Fruit fly (Drosophila melanogaster) whole organism, embryonic: ENCODE measurements around the gene CG7675.

Experiments
- Awh ChIP-seq: fragments of 200-800 bp; sonication (Bioruptor generic); IDR thresholded peaks from 2 replicates; pipeline ENCODE4, ENCODE4 v1.3.6; 2022; ENCODE audit warnings: missing biosample characterization, missing genetic modification characterization
- CG1024 ChIP-seq: fragments of 200-800 bp; sonication (Bioruptor generic); IDR thresholded peaks from 2 replicates; pipeline ENCODE4 v1.3.6; 2022; ENCODE audit warnings: missing biosample characterization, missing genetic modification characterization
- CG10274 ChIP-seq: fragments of 200-800 bp; sonication (Bioruptor generic); optimal IDR thresholded peaks from 3 replicates; lab custom pipeline; 2017; ENCODE audit warnings: missing biosample characterization, mild to moderate bottlenecking, missing genetic modification characterization
- CG10366 ChIP-seq: fragments of 200-800 bp; sonication (Bioruptor generic); IDR thresholded peaks from 2 replicates; pipeline ENCODE4 v1.3.6; 2022; ENCODE audit warnings: missing biosample characterization, missing genetic modification characterization
- CG11696 ChIP-seq: fragments of 200-800 bp; sonication (Bioruptor generic); IDR thresholded peaks from 2 replicates; pipeline ENCODE4 v1.3.6; 2022; ENCODE audit warnings: missing biosample characterization, missing genetic modification characterization
- CG12659 ChIP-seq: fragments of 200-800 bp; sonication (Bioruptor generic); optimal IDR thresholded peaks from 3 replicates; lab custom pipeline; 2017; ENCODE audit warnings: mild to moderate bottlenecking, missing biosample characterization, missing genetic modification reagents, missing genetic modification characterization
- CG13296 ChIP-seq: fragments of 200-800 bp; sonication (Bioruptor generic); optimal IDR thresholded peaks from 3 replicates; lab custom pipeline; 2018; ENCODE audit warnings: missing biosample characterization, mild to moderate bottlenecking, missing genetic modification characterization
- CG15011 ChIP-seq: fragments of 200-800 bp; sonication (Bioruptor generic); optimal IDR thresholded peaks from 3 replicates; lab custom pipeline; 2018; ENCODE audit warnings: missing biosample characterization, mild to moderate bottlenecking, missing genetic modification characterization
- CG1832 ChIP-seq: fragments of 200-800 bp; sonication (Bioruptor generic); optimal IDR thresholded peaks from 2 replicates; lab custom pipeline; 2017; ENCODE audit warnings: missing biosample characterization, mild to moderate bottlenecking, missing genetic modification characterization, inconsistent platforms
- CG2678 ChIP-seq: fragments of 200-800 bp; sonication (Bioruptor generic); optimal IDR thresholded peaks from 3 replicates; lab custom pipeline; 2019; ENCODE audit warnings: missing biosample characterization, mild to moderate bottlenecking, missing genetic modification characterization, moderate library complexity
- CG2875 ChIP-seq: fragments of 200-800 bp; sonication (Bioruptor generic); optimal IDR thresholded peaks from 2 replicates; lab custom pipeline; 2017; ENCODE audit warnings: missing biosample characterization, mild to moderate bottlenecking, missing genetic modification characterization, missing genetic modification reagents
- CG31388 ChIP-seq: fragments of 200-800 bp; sonication (Bioruptor generic); optimal IDR thresholded peaks from 2 replicates; lab custom pipeline; 2016; ENCODE audit warnings: missing biosample characterization, missing genetic modification characterization
- CG32532 ChIP-seq: fragments of 200-800 bp; sonication (Bioruptor generic); IDR thresholded peaks from 2 replicates; pipeline ENCODE4 v1.3.6; 2022; ENCODE audit warnings: missing biosample characterization, missing genetic modification characterization
- CG3407 ChIP-seq: fragments of 200-800 bp; sonication (Bioruptor generic); optimal IDR thresholded peaks from 2 replicates; lab custom pipeline; 2018; ENCODE audit warnings: missing biosample characterization, mild to moderate bottlenecking, missing genetic modification characterization
- CG34224 ChIP-seq: fragments of 200-800 bp; sonication (Bioruptor generic); IDR thresholded peaks from 3 replicates; pipeline ENCODE4 v1.3.6; 2022; ENCODE audit warnings: missing biosample characterization, missing genetic modification characterization; ENCODE audit not compliant: partially characterized antibody
- CG42726 ChIP-seq: fragments of 200-800 bp; sonication (Bioruptor generic); IDR thresholded peaks from 2 replicates; pipeline ENCODE4 v1.3.6; 2022; ENCODE audit warnings: missing biosample characterization, missing genetic modification characterization; ENCODE audit not compliant: partially characterized antibody
- CG7745 ChIP-seq: fragments of 200-800 bp; sonication (Bioruptor generic); optimal IDR thresholded peaks from 2 replicates; lab custom pipeline; 2018; ENCODE audit warnings: missing biosample characterization, mild to moderate bottlenecking, missing genetic modification characterization, moderate library complexity
- CG7928 ChIP-seq: fragments of 200-800 bp; sonication (Bioruptor generic); optimal IDR thresholded peaks from 2 replicates; lab custom pipeline; 2017; ENCODE audit warnings: missing biosample characterization, mild to moderate bottlenecking, missing genetic modification characterization
- CG8388 ChIP-seq: fragments of 200-800 bp; sonication (Bioruptor generic); optimal IDR thresholded peaks from 2 replicates; lab custom pipeline; 2019; ENCODE audit warnings: missing biosample characterization, mild to moderate bottlenecking, missing genetic modification characterization, moderate library complexity
- CHES-1-like ChIP-seq: fragments of 200-800 bp; sonication (Bioruptor generic); optimal IDR thresholded peaks from 2 replicates; lab custom pipeline; 2016; ENCODE audit warnings: missing biosample characterization, missing genetic modification characterization
- Dek ChIP-seq: fragments of 200-800 bp; sonication (Bioruptor generic); optimal IDR thresholded peaks from 3 replicates; lab custom pipeline; 2019; ENCODE audit warnings: missing biosample characterization, mild to moderate bottlenecking, missing genetic modification characterization, moderate library complexity
- GATAe ChIP-seq: fragments of 200-800 bp; sonication (Bioruptor generic); conservative IDR thresholded peaks from 2 replicates; pipeline ENCODE4 v1.3.6; 2022; ENCODE audit warnings: missing biosample characterization, missing genetic modification characterization
- Hey ChIP-seq: fragments of 200-800 bp; sonication (Bioruptor generic); optimal IDR thresholded peaks from 3 replicates; lab custom pipeline; 2018; ENCODE audit warnings: missing biosample characterization, mild to moderate bottlenecking, missing genetic modification characterization
- Hr51 ChIP-seq, 2 experiments: fragments of 200-800 bp; sonication (Bioruptor generic); optimal IDR thresholded peaks; 2 replicates in 1 of 2; 3 replicates in 1 of 2; lab custom pipeline; 2016 to 2018; ENCODE audit warnings: missing biosample characterization in 2 of 2, missing genetic modification characterization in 2 of 2, mild to moderate bottlenecking in 1 of 2, moderate library complexity in 1 of 2
- Hsf ChIP-seq: fragments of 200-800 bp; sonication (Bioruptor generic); optimal IDR thresholded peaks from 3 replicates; lab custom pipeline; 2016; ENCODE audit warnings: missing biosample characterization, missing genetic modification characterization
- Meics ChIP-seq: fragments of 200-800 bp; sonication (Bioruptor generic); optimal IDR thresholded peaks from 2 replicates; lab custom pipeline; 2017; ENCODE audit warnings: missing biosample characterization, mild to moderate bottlenecking, missing genetic modification characterization
- Mrtf ChIP-seq: fragments of 200-800 bp; sonication (Bioruptor generic); IDR thresholded peaks from 3 replicates; pipeline ENCODE4 v1.3.6; 2022; ENCODE audit warnings: missing biosample characterization, missing genetic modification characterization
- Optix ChIP-seq: fragments of 200-800 bp; sonication (Bioruptor generic); IDR thresholded peaks from 3 replicates; pipeline ENCODE4 v1.3.6; 2022; ENCODE audit warnings: missing biosample characterization, missing genetic modification characterization
- Rfx ChIP-seq: fragments of 200-800 bp; sonication (Bioruptor generic); IDR thresholded peaks from 2 replicates; pipeline ENCODE4 v1.3.6; 2022; ENCODE audit warnings: missing biosample characterization, missing genetic modification characterization
- Sry-β ChIP-seq: fragments of 200-800 bp; sonication (Bioruptor generic); optimal IDR thresholded peaks from 2 replicates; lab custom pipeline; 2018; ENCODE audit warnings: missing biosample characterization, mild to moderate bottlenecking, missing genetic modification characterization, moderate library complexity
- Usf ChIP-seq: fragments of 200-800 bp; sonication (Bioruptor generic); optimal IDR thresholded peaks from 2 replicates; lab custom pipeline; 2017; ENCODE audit warnings: missing genotype, missing biosample characterization, missing genetic modification characterization
- aop ChIP-seq: fragments of 200-800 bp; sonication (Bioruptor generic); IDR thresholded peaks from 2 replicates; pipeline ENCODE4 v1.3.6; 2022; ENCODE audit warnings: missing biosample characterization, missing genetic modification characterization
- fru ChIP-seq: fragments of >200 bp; optimal IDR thresholded peaks from 2 replicates; lab custom pipeline; 2017
- gce ChIP-seq: fragments of 200-800 bp; sonication (Bioruptor generic); IDR thresholded peaks from 3 replicates; pipeline ENCODE4 v1.3.6; 2022; ENCODE audit warnings: missing biosample characterization, missing genetic modification characterization
- hkb ChIP-seq, 2 experiments: fragments of 200-800 bp in 1 of 2; fragments of >200 bp in 1 of 2; sonication (Bioruptor generic) in 1 of 2; IDR thresholded peaks in 1 of 2; optimal IDR thresholded peaks in 1 of 2; 2 replicates each; pipeline versions ENCODE4 v1.3.6 to Lab custom; 2017 to 2022; ENCODE audit warnings: missing biosample characterization in 1 of 2, missing genetic modification characterization in 1 of 2
- inv ChIP-seq: fragments of 200-800 bp; sonication (Bioruptor generic); IDR thresholded peaks from 2 replicates; pipeline ENCODE4 v1.3.6; 2022; ENCODE audit warnings: missing biosample characterization, missing genetic modification characterization; ENCODE audit not compliant: partially characterized antibody
- kah ChIP-seq: fragments of 200-800 bp; sonication (Bioruptor generic); optimal IDR thresholded peaks from 2 replicates; lab custom pipeline; 2018; ENCODE audit warnings: missing biosample characterization, mild to moderate bottlenecking, missing genetic modification characterization
- kay ChIP-seq: fragments of 200-800 bp; sonication (Bioruptor generic); optimal IDR thresholded peaks from 2 replicates; lab custom pipeline; 2016; ENCODE audit warnings: missing biosample characterization, missing genetic modification characterization
- knrl ChIP-seq: fragments of 200-800 bp; sonication (Bioruptor generic); IDR thresholded peaks from 3 replicates; pipeline ENCODE4 v1.3.6; 2022; ENCODE audit warnings: missing biosample characterization, missing genetic modification characterization; ENCODE audit not compliant: partially characterized antibody
- mam ChIP-seq: fragments of 200-800 bp; sonication (Bioruptor generic); optimal IDR thresholded peaks from 3 replicates; lab custom pipeline; 2016; ENCODE audit warnings: missing biosample characterization, missing genetic modification characterization
- scrt ChIP-seq: fragments of 200-800 bp; sonication (Bioruptor generic); optimal IDR thresholded peaks from 2 replicates; lab custom pipeline; 2018; ENCODE audit warnings: missing biosample characterization, mild to moderate bottlenecking, missing genetic modification characterization, moderate library complexity
- sna ChIP-seq: fragments of 200-800 bp; sonication (Bioruptor generic); IDR thresholded peaks from 2 replicates; pipeline ENCODE4 v1.3.6; 2022; ENCODE audit warnings: missing biosample characterization, missing genetic modification characterization; ENCODE audit not compliant: partially characterized antibody
- sug ChIP-seq: fragments of 200-800 bp; optimal IDR thresholded peaks from 2 replicates; lab custom pipeline; 2019; ENCODE audit warnings: missing biosample characterization, mild to moderate bottlenecking, missing genetic modification characterization, moderate library complexity
- tgo ChIP-seq: fragments of 200-800 bp; sonication (Bioruptor generic); IDR thresholded peaks from 3 replicates; pipeline ENCODE4 v1.3.6; 2022; ENCODE audit warnings: missing biosample characterization, missing genetic modification characterization
- tup ChIP-seq: fragments of 200-800 bp; sonication (Bioruptor generic); optimal IDR thresholded peaks from 2 replicates; lab custom pipeline; 2016; ENCODE audit warnings: missing biosample characterization, mild to moderate bottlenecking, missing genetic modification characterization, moderate library complexity
- usp ChIP-seq: fragments of >200 bp; optimal IDR thresholded peaks from 2 replicates; lab custom pipeline; 2017; ENCODE audit warnings: missing biosample characterization, missing genetic modification characterization
- wek ChIP-seq: fragments of 200-800 bp; sonication (Bioruptor generic); optimal IDR thresholded peaks from 3 replicates; lab custom pipeline; 2018; ENCODE audit warnings: missing biosample characterization, mild to moderate bottlenecking, missing genetic modification characterization, moderate library complexity

The CG7675 gene

dm6 chr3R:18402549-18403429 lies 21.8 kb upstream of the CG7675 start, which contains the start of the genes Wdr37 and koko (continued):
- peak; percentile 80 to 98 for TF ChIP-seq Hr51 (GFP tag; optimal IDR thresholded peaks at IDR 0.05; lab: Kevin White, UChicago)
- TF ChIP-seq gce, result peak; percentile 95
- peak; percentile 62 for TF ChIP-seq CG10274
- TF ChIP-seq Hey, result peak; percentile 22
- peak; percentile 60 for TF ChIP-seq sna (GFP tag; lab: Robert Waterston, UW)
- peak; percentile 92 for TF ChIP-seq CG15011 (GFP tag; lab: Kevin White, UChicago)
- TF ChIP-seq kay, result peak; percentile 94
- peak; percentile 54; the same call in 1 of the 2 replicates for TF ChIP-seq inv (GFP tag; lab: Robert Waterston, UW)
- TF ChIP-seq CG7745 (tag; lab: Kevin White, UChicago), result peak; percentile 31
- no peak for TF ChIP-seq usp (GFP tag; lab: Kevin White, UChicago)
- no peak for TF ChIP-seq fru (lab: Kevin White, UChicago)
- peak; percentile 90 for TF ChIP-seq CG2875
- TF ChIP-seq CG31388, result peak; percentile 92
- TF ChIP-seq Mrtf (GFP tag; lab: Robert Waterston, UW), result peak; percentile 94
- TF ChIP-seq hkb (optimal IDR thresholded peaks at IDR 0.05; lab: Kevin White, UChicago), result no peak
- TF ChIP-seq hkb (GFP tag; IDR thresholded peaks at IDR 0.05; lab: Robert Waterston, UW), result peak; percentile 97
- peak; percentile 94 for TF ChIP-seq GATAe
- peak; percentile 70 for TF ChIP-seq CHES-1-like (GFP tag; lab: Kevin White, UChicago)
- TF ChIP-seq scrt, result peak; percentile 83
- peak; percentile 62; the same call in 1 of the 2 replicates for TF ChIP-seq CG42726 (GFP tag; lab: Robert Waterston, UW)
- TF ChIP-seq Meics (GFP tag; lab: Kevin White, UChicago), result peak; percentile 95
- TF ChIP-seq CG2678 (tag; lab: Kevin White, UChicago), result peak; percentile 98
- TF ChIP-seq knrl (GFP tag; lab: Robert Waterston, UW), result peak; percentile 51
- peak; percentile 98 for TF ChIP-seq CG12659
- TF ChIP-seq Rfx (GFP tag; lab: Robert Waterston, UW), result peak; percentile 97
- peak; percentile 83 for TF ChIP-seq mam (GFP tag; lab: Kevin White, UChicago)
- no peak for TF ChIP-seq CG1832 (GFP tag; lab: Kevin White, UChicago)
- TF ChIP-seq aop, result peak; percentile 72; the same call in 1 of the 2 replicates
- peak; percentile 93 for TF ChIP-seq CG11696
- peak; percentile 97 for TF ChIP-seq Dek
- peak; percentile 94 for TF ChIP-seq sug
- peak; percentile 90 for TF ChIP-seq CG13296 (GFP tag; lab: Kevin White, UChicago)
- peak; percentile 39 for TF ChIP-seq Sry-β
- TF ChIP-seq CG1024 (GFP tag; lab: Robert Waterston, UW), result peak; percentile 92
- peak; percentile 87 for TF ChIP-seq Optix (GFP tag; lab: Robert Waterston, UW)
- no peak for TF ChIP-seq wek (GFP tag; lab: Kevin White, UChicago)
- peak; percentile 93 for TF ChIP-seq CG3407
- TF ChIP-seq Hsf, result peak; percentile 89
- TF ChIP-seq CG7928 (GFP tag; lab: Kevin White, UChicago), result peak; percentile 65
- TF ChIP-seq tup (GFP tag; lab: Kevin White, UChicago), result peak; percentile 63
- TF ChIP-seq CG8388, result peak; percentile 97
- TF ChIP-seq tgo (GFP tag; lab: Robert Waterston, UW), result peak; percentile 100
- peak; percentile 46; the same call in 2 of the 3 replicates for TF ChIP-seq CG34224 (GFP tag; lab: Robert Waterston, UW)
- peak; percentile 97 for TF ChIP-seq CG10366 (GFP tag; lab: Robert Waterston, UW)
- peak; percentile 98 for TF ChIP-seq Awh (GFP tag; lab: Robert Waterston, UW)
- TF ChIP-seq kah (GFP tag; lab: Kevin White, UChicago), result peak; percentile 88
- peak; percentile 92 for TF ChIP-seq Usf (GFP tag; lab: Kevin White, UChicago)
- TF ChIP-seq CG32532 (GFP tag; lab: Robert Waterston, UW), result peak; percentile 99
